Fruit fly (Drosophila melanogaster) whole organism: ENCODE measurements around the gene CG12347.

Source experiments
- CG8478 ChIP-seq: fragments of >200 bp; optimal IDR thresholded peaks from 2 replicates; lab custom pipeline; 2018; ENCODE audit warnings: inconsistent platforms
- EcR ChIP-seq, 2 experiments: fragments of >200 bp; optimal IDR thresholded peaks; 2 replicates each; lab custom pipeline; 2017; ENCODE audit warnings: missing biosample characterization in 2 of 2, missing genetic modification characterization in 2 of 2, missing genetic modification reagents in 2 of 2
- pan ChIP-seq: fragments of >200 bp; optimal IDR thresholded peaks from 2 replicates; lab custom pipeline; 2017
- psq ChIP-seq: fragments of >200 bp; optimal IDR thresholded peaks from 2 replicates; lab custom pipeline; 2017
- usp ChIP-seq: fragments of >200 bp; optimal IDR thresholded peaks from 2 replicates; lab custom pipeline; 2017; ENCODE audit warnings: missing biosample characterization, missing genetic modification characterization, mixed read lengths

dm6 chr3R:17946246-17946645 is 40.0 kb downstream of the CG12347 start:
- TF ChIP-seq CG8478 (lab: Kevin White, UChicago) (no peak), usp (no peak), pan (no peak), EcR (GFP tag; optimal IDR thresholded peaks at IDR 0.05; lab: Kevin White, UChicago) (no peak), psq (no peak)
